Worm (Caenorhabditis elegans): ENCODE data around the gene hrde-1.

Gene hrde-1

DNA sequence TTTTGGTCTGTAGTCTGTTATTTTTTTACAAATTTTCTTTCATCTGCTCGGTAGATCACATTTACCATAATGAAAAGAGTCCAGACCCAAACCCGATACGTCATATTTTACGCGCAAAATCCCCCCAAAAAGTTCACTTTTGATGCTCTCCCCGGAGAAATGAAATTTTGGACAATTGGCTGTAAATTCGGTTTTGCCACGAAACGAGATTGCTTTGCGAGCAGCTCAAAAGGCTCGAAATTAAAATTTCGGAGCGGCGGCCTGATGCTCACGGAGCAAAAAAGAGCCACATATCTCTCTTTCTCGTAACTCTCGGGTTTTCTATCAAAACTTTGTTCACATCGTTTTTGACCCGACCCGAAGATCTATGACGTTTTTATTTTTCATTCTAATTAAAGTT, 52.7 kb downstream of the hrde-1 start:
- TF ChIP-seq F55B11.4 (tag; optimal IDR thresholded peaks at IDR 0.05; ENCODE audit: borderline replicate concordance, insufficient read depth) (no peak), akir-1 (GFP tag; optimal IDR thresholded peaks at IDR 0.05) (no peak), nfya-2 (GFP tag; IDR thresholded peaks at IDR 0.05) (no peak), somi-1 (GFP tag; optimal IDR thresholded peaks at IDR 0.05) (no peak), B0035.1 (tag; optimal IDR thresholded peaks at IDR 0.05) (no peak), ztf-18 (tag; optimal IDR thresholded peaks at IDR 0.05) (no peak), lir-1 (GFP tag; conservative IDR thresholded peaks at IDR 0.05) (no peak), ceh-27 (GFP tag; optimal IDR thresholded peaks at IDR 0.05) (no peak), dox-1 (GFP tag; IDR thresholded peaks at IDR 0.05) (no peak), efl-1 (GFP tag; optimal IDR thresholded peaks at IDR 0.05) (no peak), pha-4 (tag; optimal IDR thresholded peaks at IDR 0.05) (no peak), egl-18 (GFP tag; IDR thresholded peaks at IDR 0.05) (no peak), attf-6 (GFP tag; IDR thresholded peaks at IDR 0.05) (no peak), aptf-2 (GFP tag; conservative IDR thresholded peaks at IDR 0.05) (no peak), sea-2 (GFP tag; IDR thresholded peaks at IDR 0.05) (no peak), hrde-1 (tag; optimal IDR thresholded peaks at IDR 0.05; ENCODE audit: borderline replicate concordance) (no peak)
